Worm (Caenorhabditis elegans): ENCODE results near the gene C27D8.4.
"Not testable (repeated sequence)": the region's sequence is repeated elsewhere in the genome, so short reads cannot be mapped to it uniquely, and the experiment has no call there.

Gene C27D8.4

ce11 chrIV:12703811-12704210 is at the start of gene C27D8.4:
TSS of gene C27D8.4 (plus strand) at chrIV:12704111.
- TF ChIP-seq ceh-43 (GFP tag; optimal IDR thresholded peaks at IDR 0.05) (no peak), ztf-11 (tag; optimal IDR thresholded peaks at IDR 0.05) (no peak), sptf-1 (tag; optimal IDR thresholded peaks at IDR 0.05) (no peak), lin-13 (tag; optimal IDR thresholded peaks at IDR 0.05) (no peak), ceh-83 (GFP tag; optimal IDR thresholded peaks at IDR 0.05) (no peak), tbx-8 (GFP tag; optimal IDR thresholded peaks at IDR 0.05) (no peak), nhr-12 (tag; optimal IDR thresholded peaks at IDR 0.05) (no peak), snpc-4 (tag; optimal IDR thresholded peaks at IDR 0.05) (no peak), hlh-1 (tag; optimal IDR thresholded peaks at IDR 0.05) (no peak), nhr-28 (tag; optimal IDR thresholded peaks at IDR 0.05) (no peak), mep-1 (tag; optimal IDR thresholded peaks at IDR 0.05) (no peak), cnd-1 (tag; optimal IDR thresholded peaks at IDR 0.05) (no peak), sem-2 (GFP tag; optimal IDR thresholded peaks at IDR 0.05) (no peak), bed-3 (GFP tag; optimal IDR thresholded peaks at IDR 0.05) (no peak), flh-1 (GFP tag; optimal IDR thresholded peaks at IDR 0.05) (no peak), zip-8 (tag; optimal IDR thresholded peaks at IDR 0.05) (no peak), elt-1 (tag; optimal IDR thresholded peaks at IDR 0.05; ENCODE audit: borderline replicate concordance, insufficient read depth) (no peak), ham-2 (GFP tag; optimal IDR thresholded peaks at IDR 0.05) (no peak)

ce11 chrIV:12674700-12675099 is 29.2 kb upstream of the C27D8.4 start, which contains the start of gene T23B5.4:
TSS of gene T23B5.4 (plus strand) at chrIV:12675000.
- no peak for TF ChIP-seq unc-62 (GFP tag; optimal IDR thresholded peaks at IDR 0.05)
- no peak for TF ChIP-seq sptf-1 (tag; optimal IDR thresholded peaks at IDR 0.05)
- TF ChIP-seq mep-1 (tag; optimal IDR thresholded peaks at IDR 0.05), result no peak
- no peak for TF ChIP-seq elt-1 (tag; optimal IDR thresholded peaks at IDR 0.05; ENCODE audit: borderline replicate concordance, insufficient read depth)

- not testable (repeated sequence) for TF ChIP-seq nhr-237 (tag; optimal IDR thresholded peaks at IDR 0.05); lin-32 (GFP tag; optimal IDR thresholded peaks at IDR 0.05); mep-1 (tag; optimal IDR thresholded peaks at IDR 0.05)
Measured at ce11 chrIV:12677137-12677536, 26.8 kb upstream of the C27D8.4 start, which contains the start of gene T23B5.6. TSS of gene T23B5.6 (minus strand) at chrIV:12677237.

- TF ChIP-seq drap-1 (GFP tag; optimal IDR thresholded peaks at IDR 0.05) (no peak), elt-1 (tag; optimal IDR thresholded peaks at IDR 0.05; ENCODE audit: borderline replicate concordance, insufficient read depth) (no peak), zip-8 (tag; optimal IDR thresholded peaks at IDR 0.05) (no peak), lsy-2 (tag; optimal IDR thresholded peaks at IDR 0.05) (no peak), mls-2 (tag; optimal IDR thresholded peaks at IDR 0.05) (no peak), unc-120 (tag; optimal IDR thresholded peaks at IDR 0.05; ENCODE audit: poor library complexity, severe bottlenecking) (no peak), tbx-8 (GFP tag; optimal IDR thresholded peaks at IDR 0.05) (no peak), mab-5 (tag; optimal IDR thresholded peaks at IDR 0.05) (no peak), ceh-39 (tag; optimal IDR thresholded peaks at IDR 0.05) (no peak), nhr-2 (tag; optimal IDR thresholded peaks at IDR 0.05) (no peak), hlh-1 (tag; optimal IDR thresholded peaks at IDR 0.05) (no peak), nhr-28 (tag; optimal IDR thresholded peaks at IDR 0.05) (no peak), sem-2 (GFP tag; optimal IDR thresholded peaks at IDR 0.05) (no peak), snpc-4 (tag; optimal IDR thresholded peaks at IDR 0.05) (no peak), unc-39 (tag; optimal IDR thresholded peaks at IDR 0.05) (no peak), ztf-11 (tag; optimal IDR thresholded peaks at IDR 0.05) (no peak), ceh-83 (GFP tag; optimal IDR thresholded peaks at IDR 0.05) (no peak), flh-1 (GFP tag; optimal IDR thresholded peaks at IDR 0.05) (no peak), pha-4 (tag; optimal IDR thresholded peaks at IDR 0.05) (no peak)
Measured at ce11 chrIV:12684341-12684740, 19.6 kb upstream of the C27D8.4 start, which contains the start of gene prmt-9. TSS of gene prmt-9 (minus strand) at chrIV:12684378.

ce11 chrIV:12684826-12685594 is 18.9 kb upstream of the C27D8.4 start:
- peak; percentile 5 for TF ChIP-seq blmp-1 (tag; optimal IDR thresholded peaks at IDR 0.05)
- no peak for TF ChIP-seq drap-1 (GFP tag; optimal IDR thresholded peaks at IDR 0.05)
- no peak for TF ChIP-seq sem-2 (GFP tag; optimal IDR thresholded peaks at IDR 0.05)
- TF ChIP-seq lin-32 (GFP tag; optimal IDR thresholded peaks at IDR 0.05), result no peak
